Worm (Caenorhabditis elegans) whole organism, late embryonic: ENCODE data around the gene clec-178.

ENCODE experiments used
- C08G9.2 ChIP-seq: sonication (generic microtip); optimal IDR thresholded peaks from 2 replicates; lab custom pipeline; 2016; ENCODE audit warnings: mild to moderate bottlenecking, missing genetic modification characterization, moderate library complexity, missing compliant biosample characterization
- F13H6.1 ChIP-seq: sonication (generic microtip); optimal IDR thresholded peaks from 2 replicates; lab custom pipeline; 2016; ENCODE audit warnings: missing genetic modification characterization, missing compliant biosample characterization
- K02D7.2 ChIP-seq: sonication (generic microtip); optimal IDR thresholded peaks from 2 replicates; lab custom pipeline; 2017; ENCODE audit warnings: mild to moderate bottlenecking, missing genetic modification characterization, missing compliant biosample characterization
- K09A11.1 ChIP-seq: sonication (generic microtip); optimal IDR thresholded peaks from 2 replicates; lab custom pipeline; 2017; ENCODE audit warnings: antibody characterized with exemption, mild to moderate bottlenecking, missing genetic modification characterization, missing compliant biosample characterization; ENCODE audit not compliant: insufficient read depth
- ahr-1 ChIP-seq: sonication (generic microtip); optimal IDR thresholded peaks from 2 replicates; lab custom pipeline; 2016; ENCODE audit warnings: missing genetic modification characterization, missing compliant biosample characterization
- ceh-18 ChIP-seq: sonication (generic microtip); optimal IDR thresholded peaks from 2 replicates; lab custom pipeline; 2016; ENCODE audit warnings: missing genetic modification characterization, missing compliant biosample characterization
- ceh-2 ChIP-seq: sonication (generic microtip); optimal IDR thresholded peaks from 2 replicates; lab custom pipeline; 2016; ENCODE audit warnings: missing genotype, missing genetic modification characterization, missing compliant biosample characterization
- ceh-22 ChIP-seq: sonication (generic microtip); optimal IDR thresholded peaks from 2 replicates; lab custom pipeline; 2017; ENCODE audit warnings: missing biosample characterization, missing genetic modification characterization
- ceh-30 ChIP-seq: fragments of 150-350 bp; optimal IDR thresholded peaks from 2 replicates; lab custom pipeline; 2014; ENCODE audit warnings: missing biosample characterization, missing genetic modification characterization
- ceh-31 ChIP-seq: sonication (generic microtip); optimal IDR thresholded peaks from 2 replicates; lab custom pipeline; 2016; ENCODE audit warnings: missing genetic modification characterization, missing compliant biosample characterization
- ceh-34 ChIP-seq: sonication (generic microtip); optimal IDR thresholded peaks from 2 replicates; lab custom pipeline; 2016; ENCODE audit warnings: mild to moderate bottlenecking, missing genetic modification characterization, missing compliant biosample characterization
- ceh-45 ChIP-seq: fragments of 200-800 bp; sonication (Bioruptor generic); IDR thresholded peaks from 2 replicates; pipeline ENCODE4 v1.3.6; 2022; ENCODE audit warnings: missing genetic modification reagents, missing genetic modification characterization, missing compliant biosample characterization
- ceh-48 ChIP-seq: sonication (generic microtip); optimal IDR thresholded peaks from 2 replicates; lab custom pipeline; 2016; ENCODE audit warnings: missing genetic modification characterization, inconsistent platforms, missing compliant biosample characterization
- dve-1 ChIP-seq: sonication (generic microtip); optimal IDR thresholded peaks from 2 replicates; lab custom pipeline; 2017; ENCODE audit warnings: antibody characterized with exemption, mild to moderate bottlenecking, missing genetic modification characterization, missing compliant biosample characterization
- elt-2 ChIP-seq: sonication (generic microtip); optimal IDR thresholded peaks from 2 replicates; lab custom pipeline; 2016; ENCODE audit warnings: missing genetic modification reagents, missing genetic modification characterization, missing compliant biosample characterization
- elt-4 ChIP-seq: sonication (generic microtip); optimal IDR thresholded peaks from 2 replicates; lab custom pipeline; 2016; ENCODE audit warnings: missing genetic modification characterization, missing compliant biosample characterization
- ets-4 ChIP-seq: sonication (generic microtip); optimal IDR thresholded peaks from 2 replicates; lab custom pipeline; 2016; ENCODE audit warnings: missing genetic modification characterization, missing compliant biosample characterization
- eyg-1 ChIP-seq: sonication (generic microtip); optimal IDR thresholded peaks from 2 replicates; lab custom pipeline; 2016; ENCODE audit warnings: missing genotype, missing genetic modification characterization, missing compliant biosample characterization
- fax-1 ChIP-seq: sonication (generic microtip); optimal IDR thresholded peaks from 2 replicates; lab custom pipeline; 2016; ENCODE audit warnings: missing genotype, missing genetic modification characterization, missing compliant biosample characterization
- fkh-10 ChIP-seq: fragments of 150-350 bp; optimal IDR thresholded peaks from 2 replicates; lab custom pipeline; 2014; ENCODE audit warnings: missing biosample characterization, missing genetic modification reagents, missing genetic modification characterization
- fkh-6 ChIP-seq: sonication (generic microtip); optimal IDR thresholded peaks from 2 replicates; lab custom pipeline; 2016; ENCODE audit warnings: missing genetic modification characterization, missing compliant biosample characterization
- gmeb-2 ChIP-seq: sonication (generic microtip); optimal IDR thresholded peaks from 2 replicates; lab custom pipeline; 2016; ENCODE audit warnings: missing genetic modification characterization, inconsistent platforms, missing compliant biosample characterization
- hlh-15 ChIP-seq: sonication (generic microtip); optimal IDR thresholded peaks from 2 replicates; lab custom pipeline; 2016; ENCODE audit warnings: missing genetic modification characterization, missing compliant biosample characterization
- hlh-6 ChIP-seq: sonication (generic microtip); optimal IDR thresholded peaks from 2 replicates; lab custom pipeline; 2016; ENCODE audit warnings: missing genotype, missing genetic modification characterization, missing compliant biosample characterization
- hlh-8 ChIP-seq: sonication (generic microtip); optimal IDR thresholded peaks from 2 replicates; lab custom pipeline; 2016; ENCODE audit warnings: missing genotype, missing genetic modification characterization, missing compliant biosample characterization
- lin-11 ChIP-seq: fragments of 200-800 bp; sonication (Bioruptor generic); optimal IDR thresholded peaks from 2 replicates; lab custom pipeline; 2018; ENCODE audit warnings: mild to moderate bottlenecking, missing genetic modification characterization, missing compliant biosample characterization
- nhr-11 ChIP-seq: fragments of 150-350 bp; optimal IDR thresholded peaks from 2 replicates; lab custom pipeline; 2014; ENCODE audit warnings: missing biosample characterization, missing genetic modification characterization
- nhr-232 ChIP-seq: sonication (generic microtip); optimal IDR thresholded peaks from 2 replicates; lab custom pipeline; 2016; ENCODE audit warnings: missing genetic modification characterization, missing compliant biosample characterization
- pag-3 ChIP-seq: sonication (generic microtip); optimal IDR thresholded peaks from 2 replicates; lab custom pipeline; 2016; ENCODE audit warnings: missing compliant biosample characterization, missing genetic modification characterization, borderline replicate concordance
- pax-1 ChIP-seq: fragments of 150-350 bp; optimal IDR thresholded peaks from 2 replicates; lab custom pipeline; 2014; ENCODE audit warnings: missing biosample characterization, missing genetic modification characterization
- pha-2 ChIP-seq: sonication (generic microtip); optimal IDR thresholded peaks from 2 replicates; lab custom pipeline; 2017; ENCODE audit warnings: mild to moderate bottlenecking, missing genetic modification characterization, missing compliant biosample characterization
- pha-4 ChIP-seq: fragments of 150-350 bp; optimal IDR thresholded peaks from 2 replicates; lab custom pipeline; 2018; ENCODE audit warnings: missing biosample characterization, missing genetic modification reagents, missing genetic modification characterization
- pros-1 ChIP-seq: fragments of 150-350 bp; optimal IDR thresholded peaks from 2 replicates; lab custom pipeline; 2014; ENCODE audit warnings: missing biosample characterization, missing genetic modification reagents, missing genetic modification characterization
- rnt-1 ChIP-seq: sonication (generic microtip); optimal IDR thresholded peaks from 2 replicates; lab custom pipeline; 2016; ENCODE audit warnings: missing genetic modification characterization, missing compliant biosample characterization
- sdc-2 ChIP-seq: sonication (generic microtip); optimal IDR thresholded peaks from 2 replicates; lab custom pipeline; 2016; ENCODE audit warnings: missing genotype, missing genetic modification characterization, missing compliant biosample characterization
- sox-2 ChIP-seq: fragments of 200-800 bp; sonication (Bioruptor generic); IDR thresholded peaks from 2 replicates; pipeline ENCODE4 v1.3.6; 2022; ENCODE audit warnings: missing genetic modification reagents, missing genetic modification characterization, missing compliant biosample characterization
- ttx-3 ChIP-seq: sonication (generic microtip); optimal IDR thresholded peaks from 2 replicates; lab custom pipeline; 2016; ENCODE audit warnings: missing genetic modification reagents, missing genetic modification characterization, missing compliant biosample characterization

clec-178 gene

DNA sequence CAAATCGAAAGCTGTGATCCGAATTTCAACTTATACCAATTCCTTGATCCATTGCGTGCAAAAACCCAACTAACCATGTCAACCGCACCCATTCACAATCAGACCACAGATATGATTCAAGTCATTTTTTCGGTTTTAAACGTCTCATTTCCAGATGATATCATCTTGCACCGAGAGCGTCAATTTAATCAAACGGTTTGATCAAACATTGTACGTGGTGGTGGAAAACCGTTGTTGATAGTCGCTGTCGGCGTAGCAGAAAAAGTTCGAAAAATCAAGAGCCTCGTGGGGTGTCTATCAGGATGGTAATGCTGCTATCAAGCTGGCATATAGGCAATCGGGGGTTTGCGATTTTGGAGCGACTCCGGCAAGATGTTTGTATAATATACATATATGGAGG lies 5.1 kb downstream of the clec-178 start:
- TF ChIP-seq sox-2 (GFP tag; lab: Robert Waterston, UW) (no peak), ceh-45 (no peak), ceh-30 (tag; lab: Kevin White, UChicago) (no peak), fkh-6 (tag; lab: Kevin White, UChicago) (no peak), ahr-1 (no peak)

DNA sequence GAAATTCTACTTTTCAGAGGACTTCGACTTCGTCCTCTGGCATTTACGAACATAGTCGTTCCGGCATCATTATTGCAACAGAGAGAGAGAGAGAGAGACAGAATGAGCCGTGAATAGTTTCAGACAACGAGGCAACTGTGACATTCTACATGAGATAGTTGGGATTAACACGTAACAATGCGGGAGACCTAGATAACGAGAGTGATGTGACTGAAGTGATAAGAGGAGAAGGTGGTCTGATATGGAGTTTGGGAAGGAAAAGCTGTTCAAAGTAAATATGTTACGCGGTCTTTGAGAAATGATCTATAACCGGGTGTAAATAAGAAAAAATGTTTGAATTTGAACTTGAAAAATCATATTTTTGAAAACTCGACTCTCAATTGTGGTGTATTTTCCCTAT lies 5.7 kb downstream of the clec-178 start:
- no peak for TF ChIP-seq eyg-1 (tag; lab: Kevin White, UChicago)
- peak; percentile 75 for TF ChIP-seq elt-2
- no peak for TF ChIP-seq hlh-6 (tag; lab: Kevin White, UChicago)
- TF ChIP-seq, all 69 proteins: peak for 1

- TF ChIP-seq pax-1 (tag; lab: Kevin White, UChicago) (no peak), pros-1 (tag; lab: Kevin White, UChicago) (no peak), hlh-8 (tag; lab: Kevin White, UChicago) (no peak), nhr-232 (no peak), ceh-30 (tag; lab: Kevin White, UChicago) (no peak), F13H6.1 (tag; lab: Kevin White, UChicago) (no peak), rnt-1 (no peak), K09A11.1 (tag; lab: Kevin White, UChicago) (no peak), fax-1 (tag; lab: Kevin White, UChicago) (no peak), ceh-34 (tag; lab: Kevin White, UChicago) (no peak), ceh-48 (tag; lab: Kevin White, UChicago) (no peak)
These were observed 6.5 kb downstream of the clec-178 start, which contains the start of gene skn-1 for ce11 chrIV:5660239-5660638. Gene skn-1, minus strand, starts transcription at chrIV:5660384.

- TF ChIP-seq lin-11 (tag; lab: Kevin White, UChicago): no peak
- TF ChIP-seq pag-3: no peak
- no peak for TF ChIP-seq pax-1 (tag; lab: Kevin White, UChicago)
- no peak for TF ChIP-seq hlh-6 (tag; lab: Kevin White, UChicago)
These were observed 8.3 kb downstream of the clec-178 start for ce11 chrIV:5662073-5662472.

DNA sequence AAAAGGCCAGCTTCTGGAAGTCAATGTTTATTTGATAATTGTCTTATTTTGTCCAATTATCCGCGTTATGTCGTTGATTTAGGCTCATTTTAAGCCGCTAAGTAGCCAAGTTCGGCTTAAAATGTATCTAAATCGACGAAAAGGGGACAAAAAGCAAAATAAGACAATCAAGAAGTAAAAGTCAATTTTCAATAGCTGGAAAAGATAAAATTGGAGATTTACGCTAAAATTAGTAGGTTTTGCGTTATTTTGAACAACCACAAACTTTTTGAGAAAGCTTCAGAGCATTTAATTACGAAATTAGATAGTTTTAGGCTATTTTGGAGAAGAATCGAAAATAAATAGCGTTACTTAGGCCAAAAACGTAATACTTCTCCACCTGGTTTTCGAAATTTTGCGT lies 9.1 kb downstream of the clec-178 start:
- TF ChIP-seq gmeb-2 (tag; lab: Kevin White, UChicago) (no peak), ets-4 (tag; lab: Kevin White, UChicago) (no peak), ttx-3 (no peak), ceh-22 (tag; lab: Kevin White, UChicago) (no peak), hlh-15 (tag; lab: Kevin White, UChicago) (no peak), elt-4 (tag; lab: Kevin White, UChicago) (no peak), hlh-6 (tag; lab: Kevin White, UChicago) (no peak), hlh-8 (tag; lab: Kevin White, UChicago) (no peak), ceh-2 (tag; lab: Kevin White, UChicago) (no peak), pros-1 (tag; lab: Kevin White, UChicago) (no peak)
- TF ChIP-seq, all 69 proteins: peak for 0

DNA sequence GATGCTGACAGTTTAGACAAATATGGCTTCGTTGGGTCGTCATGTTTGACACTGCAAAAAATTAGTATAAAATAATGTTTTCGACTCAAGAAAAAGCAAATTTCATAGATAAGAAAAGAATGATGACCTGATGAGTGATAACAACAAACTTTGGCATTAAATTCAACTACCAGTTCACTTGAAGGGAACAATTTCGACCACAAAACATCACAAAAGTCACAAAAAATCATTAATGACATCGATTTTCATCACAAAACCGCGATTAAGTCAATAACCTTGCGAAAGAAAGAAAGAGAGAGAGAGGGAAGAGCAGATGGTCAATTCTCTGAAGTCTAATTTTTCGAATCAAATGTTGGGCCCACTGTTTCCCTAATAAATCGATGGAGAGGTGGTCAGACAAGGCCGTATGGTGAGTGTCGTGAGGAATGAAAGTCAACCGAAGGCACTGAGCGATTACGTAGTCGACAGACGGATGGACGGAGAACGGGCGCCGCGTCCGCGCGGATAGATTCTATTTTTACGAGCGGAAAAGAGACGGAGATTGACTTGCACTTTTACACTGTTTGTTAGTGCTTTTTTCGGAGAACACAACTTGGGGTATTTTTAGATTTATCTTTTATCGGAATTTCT lies 10.7 kb downstream of the clec-178 start, which contains the start of gene bec-1:
TSS of gene bec-1 (minus strand) at position 51 of the 630 bp plus-strand sequence.
- TF ChIP-seq hlh-8 (tag; lab: Kevin White, UChicago) (no peak), ets-4 (tag; lab: Kevin White, UChicago) (no peak), ceh-31 (tag; lab: Kevin White, UChicago) (no peak), ceh-18 (tag; lab: Kevin White, UChicago) (no peak), pha-4 (no peak), K02D7.2 (tag; lab: Kevin White, UChicago) (no peak), nhr-11 (tag; lab: Kevin White, UChicago) (no peak), pha-2 (tag; lab: Kevin White, UChicago) (no peak), dve-1 (no peak), sdc-2 (tag; lab: Kevin White, UChicago) (no peak), C08G9.2 (no peak), fkh-10 (GFP tag; lab: Kevin White, UChicago) (no peak), hlh-15 (tag; lab: Kevin White, UChicago) (no peak)
